Fruit fly (Drosophila melanogaster) S2 (cell line): ENCODE measurements around the gene CG4461.
A peak's percentile ranks its signal among the peaks of the same experiment; 100 is the strongest.

ENCODE experiments used
- CG8478 ChIP-seq: fragments of >200 bp; optimal IDR thresholded peaks from 2 replicates; lab custom pipeline; 2018
- CTCF ChIP-seq, 2 experiments: fragments of >200 bp; optimal IDR thresholded peaks; 2 replicates each; lab custom pipeline; 2018

The CG4461 gene

DNA sequence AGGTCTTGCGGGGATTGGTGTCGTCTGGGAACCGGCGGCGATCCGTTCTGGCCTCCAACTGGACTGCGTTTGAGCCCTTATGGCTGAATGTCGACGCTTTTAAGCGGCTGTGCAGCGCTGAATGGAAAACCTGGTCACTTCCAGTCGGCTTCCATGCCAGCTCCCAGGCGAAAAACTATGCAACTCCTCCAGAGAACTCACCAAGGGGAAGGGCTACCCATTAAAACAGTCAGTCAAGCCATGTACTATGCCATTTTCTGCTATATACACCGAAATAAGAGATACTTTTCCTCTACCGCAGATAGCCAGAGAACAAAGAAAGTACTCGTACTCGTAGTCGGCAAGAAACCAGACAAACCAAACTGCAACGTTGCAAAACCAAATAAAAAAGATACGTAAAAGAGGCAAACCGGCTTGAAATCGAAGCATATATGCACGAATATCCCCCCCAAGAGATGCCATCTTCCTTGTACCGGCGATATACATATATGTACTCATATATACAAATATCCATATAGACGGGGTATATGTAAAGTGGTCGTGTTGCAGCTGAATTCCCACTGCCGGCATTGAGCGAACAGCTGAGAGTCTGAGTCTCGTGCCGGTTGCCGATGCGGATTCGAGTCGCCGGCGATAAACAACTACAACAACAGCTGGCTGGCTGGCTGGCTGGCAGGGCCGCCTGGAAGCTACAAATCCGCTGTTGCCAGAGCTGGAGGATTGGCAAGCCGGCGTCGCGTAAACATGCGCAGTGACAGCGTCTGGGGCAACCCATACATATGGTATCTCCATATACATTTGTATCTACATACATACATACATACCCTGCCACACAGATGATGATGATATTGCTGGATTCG is 4.5 kb downstream of the CG4461 start, which contains the start of gene Hsp67Ba:
TSS of gene Hsp67Ba (minus strand) at position 51 of the 860 bp plus-strand sequence.
- TF ChIP-seq CG8478 (lab: Kevin White, UChicago) (no peak), CTCF (optimal IDR thresholded peaks at IDR 0.05; lab: Kevin White, UChicago) (no peak)

DNA sequence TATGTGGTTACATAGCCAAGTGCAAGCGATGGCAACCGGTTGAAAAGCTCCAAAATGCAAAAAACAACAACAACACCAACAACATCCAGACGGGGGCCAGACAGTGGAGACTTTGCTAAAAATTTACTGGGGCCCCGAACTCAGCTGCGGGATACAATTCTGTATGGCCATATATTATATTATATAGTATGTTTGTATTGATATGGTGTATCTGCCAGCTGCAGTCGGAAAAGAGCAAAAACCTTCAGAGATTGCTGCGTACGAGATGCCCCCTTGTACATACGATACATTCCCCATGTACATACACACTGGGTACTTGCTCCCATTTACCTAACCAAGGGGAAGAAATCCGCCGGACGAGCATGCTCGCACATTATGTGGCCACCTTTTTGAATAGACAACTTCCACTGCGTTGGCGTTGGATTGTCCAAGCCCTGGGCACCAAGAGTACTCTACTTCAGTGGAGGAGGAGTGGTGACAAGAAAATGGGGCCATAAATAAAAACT is 5.2 kb downstream of the CG4461 start:
- no peak for TF ChIP-seq CTCF (optimal IDR thresholded peaks at IDR 0.05; lab: Kevin White, UChicago)
- no peak for TF ChIP-seq CG8478 (lab: Kevin White, UChicago)

DNA sequence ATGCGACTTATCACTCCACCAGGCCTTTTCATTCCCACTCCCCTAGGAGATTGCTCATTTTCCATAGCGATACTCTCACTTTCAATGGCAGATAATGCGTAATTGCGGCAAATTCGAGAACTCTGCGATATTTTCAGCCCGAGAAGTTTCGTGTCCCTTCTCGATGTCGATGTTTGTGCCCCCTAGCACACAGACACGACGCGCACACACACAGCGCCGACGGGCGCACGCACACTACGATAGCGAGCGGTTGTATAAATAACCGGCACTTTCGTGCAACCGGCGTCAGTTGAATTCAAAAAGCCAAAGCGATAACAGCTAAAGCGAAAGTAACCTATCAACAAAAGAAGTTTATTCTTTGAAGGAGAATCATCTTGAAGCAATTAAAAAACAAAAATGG is 6.4 kb downstream of the CG4461 start, which contains the start of gene Hsp23:
TSS of gene Hsp23 (plus strand) at position 281 of the 400 bp plus-strand sequence.
- no peak for TF ChIP-seq CTCF (optimal IDR thresholded peaks at IDR 0.05; lab: Kevin White, UChicago)
- no peak for TF ChIP-seq CG8478 (lab: Kevin White, UChicago)

DNA sequence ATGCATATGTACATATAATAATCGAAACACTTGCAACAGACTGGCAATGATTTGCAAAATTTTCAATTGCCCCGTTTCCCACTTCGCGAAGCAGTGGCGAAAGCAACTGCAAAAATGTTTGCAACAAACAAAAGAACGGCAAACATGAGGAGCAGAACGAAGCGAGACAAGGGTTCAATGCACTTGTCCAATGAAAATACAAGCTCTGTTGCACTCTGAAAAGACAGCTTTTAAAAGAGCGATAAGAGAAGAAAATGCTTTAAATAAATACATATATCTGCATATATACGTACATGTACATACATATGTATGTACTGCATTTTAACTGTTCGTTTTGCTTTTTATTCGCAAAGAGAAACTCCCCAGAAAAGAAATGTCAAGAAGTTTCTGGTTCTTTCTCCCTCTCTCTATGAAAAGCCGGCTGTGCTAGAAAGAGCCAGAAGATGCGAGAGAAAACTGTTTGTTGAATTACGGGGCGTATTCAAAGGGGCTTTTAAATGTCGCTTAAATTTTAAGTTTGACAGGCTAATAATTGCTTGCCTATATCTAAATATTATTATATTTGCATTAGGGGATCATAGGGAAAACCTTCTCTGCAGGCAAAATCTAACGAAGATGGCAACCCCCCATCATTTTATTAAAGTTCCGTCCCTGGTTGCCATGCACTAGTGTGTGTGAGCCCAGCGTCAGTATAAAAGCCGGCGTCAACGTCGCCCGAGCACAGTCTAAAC is 8.3 kb downstream of the CG4461 start, which contains the start of gene Hsp27:
TSS of gene Hsp27 (plus strand) at position 719 of the 731 bp plus-strand sequence.
- no peak for TF ChIP-seq CG8478 (lab: Kevin White, UChicago)
- no peak for TF ChIP-seq CTCF (optimal IDR thresholded peaks at IDR 0.05; lab: Kevin White, UChicago)

DNA sequence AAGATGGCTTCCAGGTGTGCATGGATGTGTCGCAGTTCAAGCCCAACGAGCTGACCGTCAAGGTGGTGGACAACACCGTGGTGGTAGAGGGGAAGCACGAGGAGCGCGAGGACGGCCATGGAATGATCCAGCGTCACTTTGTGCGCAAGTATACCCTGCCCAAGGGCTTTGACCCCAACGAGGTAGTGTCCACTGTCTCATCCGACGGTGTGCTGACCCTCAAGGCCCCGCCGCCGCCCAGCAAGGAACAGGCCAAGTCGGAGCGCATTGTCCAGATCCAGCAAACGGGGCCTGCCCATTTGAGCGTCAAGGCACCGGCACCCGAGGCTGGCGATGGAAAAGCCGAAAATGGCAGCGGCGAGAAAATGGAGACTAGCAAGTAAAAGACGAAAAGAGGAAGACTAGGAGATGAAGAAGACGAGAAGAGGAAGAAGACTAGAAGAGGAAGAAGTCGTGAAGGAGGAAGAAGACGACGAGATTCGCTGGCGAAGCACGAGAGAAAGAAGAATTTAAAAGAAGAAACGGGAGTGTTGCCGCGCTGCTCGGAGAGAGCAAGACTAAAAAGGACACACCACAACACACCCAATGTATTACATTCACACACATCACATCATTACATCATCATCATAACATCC is 9.3 kb downstream of the CG4461 start:
- TF ChIP-seq CG8478 (lab: Kevin White, UChicago) (no peak), CTCF (optimal IDR thresholded peaks at IDR 0.05; lab: Kevin White, UChicago) (no peak)

DNA sequence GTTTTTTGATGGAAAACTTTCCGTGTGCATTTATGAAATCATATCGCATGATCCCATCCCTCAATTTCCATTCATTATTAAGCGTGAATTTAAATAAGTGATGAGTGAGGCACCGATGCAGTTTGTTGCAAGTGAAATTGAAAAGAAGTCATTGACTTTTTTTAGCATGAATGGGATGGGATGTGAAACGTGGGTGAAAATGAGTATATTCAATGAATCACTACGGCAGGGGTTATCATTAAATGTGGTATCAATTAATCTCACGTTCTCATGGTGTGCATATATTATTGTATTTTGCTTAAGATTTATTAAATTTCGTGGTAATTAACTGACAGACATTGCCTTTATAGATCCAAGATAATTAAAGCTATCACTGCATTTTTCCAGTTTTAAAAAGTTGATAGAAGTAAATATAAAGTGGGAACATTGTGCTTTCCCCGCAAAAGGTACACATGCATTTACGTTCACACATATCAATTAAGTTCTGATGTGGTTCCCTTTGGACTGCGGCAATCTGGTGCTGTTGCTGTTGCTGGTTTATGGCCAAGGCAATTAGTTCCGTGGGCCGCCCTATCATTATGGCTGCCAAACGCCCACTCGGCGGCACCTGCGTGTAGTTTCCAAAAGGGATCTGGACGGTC is 16.2 kb downstream of the CG4461 start:
- no peak for TF ChIP-seq CTCF (optimal IDR thresholded peaks at IDR 0.05; lab: Kevin White, UChicago)
- no peak for TF ChIP-seq CG8478 (lab: Kevin White, UChicago)

DNA sequence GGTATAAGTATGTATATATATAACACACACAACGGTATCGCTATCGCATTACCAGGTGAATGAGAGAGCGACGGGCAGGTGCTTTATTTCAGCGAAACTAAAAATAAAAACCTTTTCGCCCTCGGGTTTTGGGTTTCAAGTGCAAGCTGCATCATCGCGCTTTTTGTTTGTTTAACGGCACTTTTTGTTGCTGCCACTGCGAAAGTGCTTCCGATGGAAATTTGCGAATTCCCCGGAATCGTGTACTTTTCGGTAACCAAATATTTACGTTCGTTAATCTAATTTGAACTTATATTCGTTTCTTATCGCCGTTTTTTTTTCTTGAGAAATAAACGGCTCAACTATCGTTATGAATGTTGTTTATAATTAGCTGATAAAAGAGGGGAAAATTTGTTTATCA is 20.8 kb downstream of the CG4461 start:
- TF ChIP-seq CG8478 (lab: Kevin White, UChicago): no peak
- no peak for TF ChIP-seq CTCF (optimal IDR thresholded peaks at IDR 0.05; lab: Kevin White, UChicago)

DNA sequence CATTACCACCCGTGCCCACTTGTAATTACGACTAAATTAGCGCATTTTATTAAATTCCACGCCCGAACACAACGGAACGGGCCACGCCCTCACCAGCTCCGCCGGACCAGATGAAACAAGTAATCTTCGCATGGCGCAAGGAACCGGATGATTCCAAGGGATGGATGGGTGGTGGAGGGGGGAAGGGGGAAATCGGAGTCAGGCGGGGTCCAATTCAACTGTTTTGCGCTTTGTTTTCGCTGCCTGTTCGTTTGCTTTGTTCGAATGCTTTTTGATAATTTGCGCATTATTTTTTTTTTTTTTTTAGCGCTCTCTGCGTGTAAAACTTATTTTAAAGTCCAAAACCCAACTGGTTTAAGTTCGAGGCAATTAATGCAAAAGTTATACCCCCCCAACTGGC is 21.5 kb downstream of the CG4461 start:
- TF ChIP-seq CG8478 (lab: Kevin White, UChicago) (no peak), CTCF (optimal IDR thresholded peaks at IDR 0.05; lab: Kevin White, UChicago) (no peak)

DNA sequence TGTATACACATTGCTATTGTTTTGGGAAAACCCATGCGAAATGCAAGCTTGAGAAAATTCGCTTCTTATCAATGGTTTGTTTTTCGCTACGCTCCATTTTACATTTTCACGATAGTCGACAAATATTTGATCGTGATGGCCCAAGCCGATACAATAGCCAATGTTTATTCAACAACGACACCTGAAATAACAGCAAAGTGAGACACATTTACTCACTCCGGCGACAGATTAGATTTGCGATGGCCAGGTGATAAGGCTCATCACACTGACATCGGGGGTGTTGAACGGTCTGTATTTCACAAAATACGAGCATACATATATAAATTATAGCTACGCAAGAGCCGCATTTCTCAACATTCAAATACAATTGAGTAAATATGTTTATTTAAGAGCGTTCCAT is 21.9 kb downstream of the CG4461 start:
- no peak for TF ChIP-seq CTCF (optimal IDR thresholded peaks at IDR 0.05; lab: Kevin White, UChicago)
- no peak for TF ChIP-seq CG8478 (lab: Kevin White, UChicago)

DNA sequence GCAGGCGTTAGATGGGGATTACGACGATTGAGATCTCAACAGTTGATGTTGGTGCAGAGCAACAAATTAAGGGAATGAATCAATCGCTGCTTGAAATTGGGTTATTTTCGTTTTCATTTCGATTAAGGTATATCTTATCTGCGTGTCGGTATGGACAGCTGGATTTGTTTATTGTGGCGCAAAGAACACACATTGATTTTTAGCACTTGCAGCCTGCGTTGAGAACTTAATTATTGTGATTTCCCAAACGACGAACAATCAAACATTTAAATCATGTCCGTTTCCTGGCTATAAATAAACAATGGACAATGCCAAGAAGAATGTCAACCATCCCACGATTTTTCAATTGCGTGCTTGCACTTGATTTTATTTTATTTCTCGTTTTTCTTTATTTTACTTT is 22.8 kb downstream of the CG4461 start:
- no peak for TF ChIP-seq CTCF (optimal IDR thresholded peaks at IDR 0.05; lab: Kevin White, UChicago)

DNA sequence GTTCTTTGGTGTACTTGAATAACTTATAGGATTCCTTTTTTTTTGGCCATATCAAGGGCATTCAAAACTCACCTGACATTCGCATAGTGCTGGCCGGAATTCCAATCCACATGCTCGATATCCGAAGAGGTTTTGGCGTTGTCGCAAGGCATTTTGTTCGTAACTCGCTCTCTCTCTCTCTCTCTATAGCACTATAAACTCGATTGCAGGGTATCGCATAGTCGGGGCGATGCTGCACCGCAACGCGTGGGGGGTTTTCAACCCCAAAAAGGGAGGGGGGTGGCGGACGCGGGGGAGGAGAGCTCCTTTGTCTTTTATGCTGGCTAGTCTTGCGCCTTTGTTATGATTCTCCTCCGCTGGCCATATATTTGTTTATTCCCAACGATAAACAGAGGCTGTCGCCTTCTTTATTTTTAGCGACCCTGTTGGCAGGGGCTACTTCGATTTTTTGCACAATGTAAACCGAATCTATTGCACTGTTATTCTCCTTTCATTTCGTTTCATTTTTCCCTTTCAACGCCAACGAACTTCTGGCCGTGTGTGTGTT is 23.3 kb downstream of the CG4461 start:
- TF ChIP-seq CTCF (optimal IDR thresholded peaks at IDR 0.05; lab: Kevin White, UChicago) (no peak), CG8478 (lab: Kevin White, UChicago) (no peak)

DNA sequence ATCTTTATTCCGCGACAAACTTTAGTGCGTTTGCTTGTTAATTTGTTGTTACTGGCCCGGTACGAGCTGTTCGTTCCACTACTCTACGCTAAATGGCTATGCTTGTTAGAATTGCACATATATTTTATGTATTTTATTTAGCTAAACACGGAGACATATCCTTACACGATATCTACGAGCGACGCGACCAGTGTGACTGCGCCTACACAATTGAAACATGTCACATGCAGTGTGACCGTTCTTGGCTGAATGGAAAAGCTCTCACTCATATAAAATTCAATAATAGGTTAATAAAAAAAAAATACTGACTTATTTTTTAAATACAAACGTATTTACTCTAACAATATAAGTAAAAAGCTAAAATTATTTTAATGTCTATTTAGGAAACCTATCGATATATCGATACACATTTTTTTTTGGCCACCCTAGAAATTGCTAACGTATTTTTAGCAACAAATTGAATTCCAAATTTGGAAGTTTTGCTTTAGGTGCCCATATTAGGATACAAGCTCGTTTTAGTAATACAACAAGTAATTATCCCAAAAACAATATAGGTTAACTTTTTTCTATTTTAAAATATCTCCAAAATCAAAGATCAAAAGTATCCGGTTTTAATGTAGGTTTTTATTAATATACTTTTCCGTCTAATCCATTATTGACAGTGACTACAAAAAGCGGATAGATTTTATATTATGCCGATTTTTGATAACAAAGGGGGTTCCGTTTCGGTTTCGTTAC is 24.0 kb downstream of the CG4461 start, which contains the start of gene CG4080:
TSS of gene CG4080 (minus strand) at position 215 of the 738 bp plus-strand sequence.
- no peak for TF ChIP-seq CG8478 (lab: Kevin White, UChicago)
- TF ChIP-seq CTCF (optimal IDR thresholded peaks at IDR 0.05; lab: Kevin White, UChicago): peak in 1 of 2 experiments; percentile 10

DNA sequence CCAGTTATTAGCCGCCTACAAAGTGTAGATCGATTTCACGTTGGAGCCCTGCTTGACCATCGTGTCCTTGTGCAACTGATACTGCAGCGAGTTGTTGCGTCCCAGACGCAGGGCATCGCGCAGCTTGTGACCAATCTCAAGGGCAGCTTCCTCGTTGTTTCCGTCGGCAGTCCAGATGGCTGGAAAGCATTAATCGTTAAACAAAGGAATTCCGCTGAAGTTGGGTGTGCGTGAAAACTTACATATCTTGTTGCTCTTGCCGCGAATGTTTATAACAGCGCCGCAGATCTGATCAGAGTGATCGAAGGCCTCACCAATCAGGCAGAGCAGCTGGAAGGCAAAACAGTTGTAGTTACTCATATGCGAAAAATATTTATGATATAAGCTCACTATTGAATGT is 24.6 kb downstream of the CG4461 start:
- TF ChIP-seq CG8478 (lab: Kevin White, UChicago): no peak
- no peak for TF ChIP-seq CTCF (optimal IDR thresholded peaks at IDR 0.05; lab: Kevin White, UChicago)
